Worm (Caenorhabditis elegans) whole organism, L4 larva: ENCODE results near the gene C23H5.11.
A peak's percentile ranks its signal among the peaks of the same experiment; 100 is the strongest.

Experiments used
- F49E8.2 ChIP-seq: sonication (generic microtip); optimal IDR thresholded peaks from 2 replicates; lab custom pipeline; 2016; ENCODE audit warnings: missing compliant biosample characterization, mild to moderate bottlenecking, missing genetic modification characterization, borderline replicate concordance
- T26A8.4 ChIP-seq: fragments of 200-800 bp; sonication (Bioruptor generic); IDR thresholded peaks from 2 replicates; pipeline ENCODE4 v1.3.6; 2022; ENCODE audit warnings: missing genetic modification characterization, missing compliant biosample characterization
- aha-1 ChIP-seq: fragments of 150-350 bp; peaks from one replicate; lab custom pipeline; 2014; ENCODE audit warnings: missing biosample characterization, missing genetic modification characterization
- aly-2 ChIP-seq: sonication (generic microtip); optimal IDR thresholded peaks from 2 replicates; lab custom pipeline; 2018; ENCODE audit warnings: missing biosample characterization, missing genetic modification characterization
- arid-1 ChIP-seq: fragments of 200-800 bp; sonication (Bioruptor generic); conservative IDR thresholded peaks from 2 replicates; pipeline ENCODE4 v1.3.6; 2022; ENCODE audit warnings: missing genetic modification reagents, missing genetic modification characterization, missing compliant biosample characterization
- ceh-20 ChIP-seq: fragments of 200-800 bp; sonication (Bioruptor generic); IDR thresholded peaks from 2 replicates; pipeline ENCODE4 v1.3.6; 2022; ENCODE audit warnings: missing genetic modification reagents, missing genetic modification characterization, missing compliant biosample characterization
- ceh-82 ChIP-seq: sonication (generic microtip); optimal IDR thresholded peaks from 2 replicates; lab custom pipeline; 2017; ENCODE audit warnings: missing biosample characterization, missing genetic modification characterization
- ces-1 ChIP-seq: fragments of 150-350 bp; sonication (generic microtip); optimal IDR thresholded peaks from 4 replicates; lab custom pipeline; 2014; ENCODE audit warnings: missing biosample characterization, missing genetic modification reagents, missing genetic modification characterization
- cey-2 ChIP-seq: sonication (generic microtip); optimal IDR thresholded peaks from 3 replicates; lab custom pipeline; 2017; ENCODE audit warnings: missing genetic modification characterization, mild to moderate bottlenecking, missing compliant biosample characterization, antibody characterized with exemption, borderline replicate concordance; ENCODE audit not compliant: insufficient read depth
- ctbp-1 ChIP-seq: fragments of 200-800 bp; sonication (Bioruptor generic); IDR thresholded peaks from 2 replicates; pipeline ENCODE4 v1.3.6; 2022; ENCODE audit warnings: missing genetic modification reagents, missing genetic modification characterization, missing compliant biosample characterization
- daf-12 ChIP-seq: fragments of 150-350 bp; optimal IDR thresholded peaks from 2 replicates; lab custom pipeline; 2014; ENCODE audit warnings: missing biosample characterization, missing genetic modification reagents, missing genetic modification characterization
- daf-16 ChIP-seq, 3 experiments: sonication (generic microtip); optimal IDR thresholded peaks; 2 replicates each; lab custom pipeline; 2016 to 2017; ENCODE audit warnings: missing genetic modification characterization in 3 of 3, missing genetic modification reagents in 3 of 3, mild to moderate bottlenecking in 2 of 3, missing compliant biosample characterization in 2 of 3, missing biosample characterization in 1 of 3, moderate library complexity in 1 of 3
- dmd-6 ChIP-seq: fragments of 200-800 bp; sonication (Bioruptor generic); IDR thresholded peaks from 2 replicates; pipeline ENCODE4 v1.3.6; 2022; ENCODE audit warnings: missing genetic modification reagents, missing genetic modification characterization, missing compliant biosample characterization
- dmd-8 ChIP-seq: fragments of 200-800 bp; sonication (Bioruptor generic); IDR thresholded peaks from 2 replicates; pipeline ENCODE4 v1.3.6; 2022; ENCODE audit warnings: missing genetic modification characterization, missing compliant biosample characterization
- jun-1 ChIP-seq: fragments of 150-350 bp; optimal IDR thresholded peaks from 2 replicates; lab custom pipeline; 2014; ENCODE audit warnings: missing biosample characterization, missing genetic modification reagents, missing genetic modification characterization
- lin-38 ChIP-seq: fragments of 200-800 bp; sonication (Bioruptor generic); IDR thresholded peaks from 2 replicates; pipeline ENCODE4 v1.3.6; 2022; ENCODE audit warnings: missing genetic modification reagents, missing genetic modification characterization, missing compliant biosample characterization
- lin-39 ChIP-seq: fragments of 150-350 bp; optimal IDR thresholded peaks from 2 replicates; lab custom pipeline; 2014; ENCODE audit warnings: missing biosample characterization, missing genetic modification reagents, missing genetic modification characterization
- madf-5 ChIP-seq, 2 experiments: fragments of 200-800 bp; sonication (Bioruptor generic); IDR thresholded peaks; 2 replicates each; pipeline ENCODE4 v1.3.6; 2022; ENCODE audit warnings: missing compliant biosample characterization in 2 of 2, missing genetic modification characterization in 2 of 2
- mdt-29 ChIP-seq: fragments of 200-800 bp; sonication (Bioruptor generic); IDR thresholded peaks from 2 replicates; pipeline ENCODE4 v1.3.6; 2022; ENCODE audit warnings: missing genetic modification reagents, missing genetic modification characterization, missing compliant biosample characterization
- mep-1 ChIP-seq: fragments of 150-350 bp; sonication (generic microtip); optimal IDR thresholded peaks from 3 replicates; lab custom pipeline; 2014; ENCODE audit warnings: missing biosample characterization, missing genetic modification characterization
- mes-2 ChIP-seq: sonication (generic microtip); optimal IDR thresholded peaks from 2 replicates; lab custom pipeline; 2016; ENCODE audit warnings: missing genotype, mild to moderate bottlenecking, missing genetic modification characterization, missing compliant biosample characterization; ENCODE audit not compliant: poor library complexity, severe bottlenecking
- mxl-2 ChIP-seq: fragments of 200-800 bp; sonication (Bioruptor generic); conservative IDR thresholded peaks from 2 replicates; pipeline ENCODE4 v1.3.6; 2022; ENCODE audit warnings: missing genetic modification reagents, missing genetic modification characterization, missing compliant biosample characterization
- nhr-10 ChIP-seq: fragments of 150-350 bp; optimal IDR thresholded peaks from 2 replicates; lab custom pipeline; 2014; ENCODE audit warnings: missing biosample characterization, missing genetic modification characterization
- nhr-102 ChIP-seq: sonication (generic microtip); optimal IDR thresholded peaks from 2 replicates; lab custom pipeline; 2016; ENCODE audit warnings: mild to moderate bottlenecking, missing genetic modification characterization, moderate library complexity, missing compliant biosample characterization
- nhr-111 ChIP-seq: fragments of 200-800 bp; sonication (Bioruptor generic); optimal IDR thresholded peaks from 2 replicates; lab custom pipeline; 2018; ENCODE audit warnings: mild to moderate bottlenecking, missing genetic modification characterization, missing compliant biosample characterization
- nhr-25 ChIP-seq: sonication (generic microtip); optimal IDR thresholded peaks from 2 replicates; lab custom pipeline; 2017; ENCODE audit warnings: missing genetic modification characterization, mild to moderate bottlenecking, missing compliant biosample characterization, antibody characterized with exemption, moderate library complexity, borderline replicate concordance; ENCODE audit not compliant: insufficient read depth
- pha-4 ChIP-seq, 2 experiments: fragments of 150-350 bp in 1 of 2; fragments of 200-800 bp in 1 of 2; sonication (Bioruptor generic) in 1 of 2; IDR thresholded peaks in 1 of 2; optimal IDR thresholded peaks in 1 of 2; 2 replicates each; pipeline versions ENCODE4 v1.3.6 to Lab custom; 2014 to 2022; ENCODE audit warnings: missing genetic modification characterization in 2 of 2, missing genetic modification reagents in 2 of 2, missing biosample characterization in 1 of 2, missing compliant biosample characterization in 1 of 2
- snpc-1.2 ChIP-seq: fragments of 200-800 bp; sonication (Bioruptor generic); IDR thresholded peaks from 2 replicates; pipeline ENCODE4 v1.3.6; 2022; ENCODE audit warnings: missing genetic modification reagents, missing genetic modification characterization, missing compliant biosample characterization
- snpc-4 ChIP-seq: fragments of 150-350 bp; optimal IDR thresholded peaks from 2 replicates; lab custom pipeline; 2014; ENCODE audit warnings: missing biosample characterization, missing genetic modification characterization
- unc-62 ChIP-seq, 3 experiments: fragments of 150-350 bp in 1 of 3; sonication (generic microtip); optimal IDR thresholded peaks in 2 of 3; peaks in 1 of 3; 1 replicate in 1 of 3; 2 replicates in 2 of 3; lab custom pipeline; 2014 to 2017; ENCODE audit warnings: missing biosample characterization in 3 of 3, missing genetic modification characterization in 3 of 3, missing genetic modification reagents in 3 of 3, missing genotype in 1 of 3
- vab-7 ChIP-seq: fragments of 200-800 bp; sonication (Bioruptor generic); IDR thresholded peaks from 2 replicates; pipeline ENCODE4 v1.3.6; 2022; ENCODE audit warnings: missing genetic modification reagents, missing genetic modification characterization, missing compliant biosample characterization
- zag-1 ChIP-seq: fragments of 150-350 bp; optimal IDR thresholded peaks from 2 replicates; lab custom pipeline; 2014; ENCODE audit warnings: missing biosample characterization, missing genetic modification characterization
- zfp-3 ChIP-seq: fragments of 200-800 bp; sonication (Bioruptor generic); conservative IDR thresholded peaks from 2 replicates; pipeline ENCODE4 v1.3.6; 2022; ENCODE audit warnings: missing genetic modification reagents, missing genetic modification characterization, missing compliant biosample characterization

The C23H5.11 gene

ce11 chrIV:2117268-2117667, 17.6 kb upstream of the C23H5.11 start:
- TF ChIP-seq ctbp-1 (GFP tag; lab: Robert Waterston, UW) (no peak), madf-5 (GFP tag; IDR thresholded peaks at IDR 0.05; lab: Robert Waterston, UW) (no peak), snpc-1.2 (GFP tag; lab: Robert Waterston, UW) (no peak), mep-1 (no peak), nhr-25 (tag; lab: Kevin White, UChicago) (no peak), mes-2 (tag; lab: Kevin White, UChicago) (no peak), jun-1 (tag; lab: Kevin White, UChicago) (no peak), pha-4 (GFP tag; IDR thresholded peaks at IDR 0.05; lab: Robert Waterston, UW) (no peak), pha-4 (tag; optimal IDR thresholded peaks at IDR 0.05; lab: Kevin White, UChicago) (no peak)

- TF ChIP-seq ces-1 (GFP tag; lab: Kevin White, UChicago): no peak
- peak; percentile 80 for TF ChIP-seq aha-1 (tag; lab: Kevin White, UChicago)
Observed at ce11 chrIV:2114337-2114736, 14.7 kb upstream of the C23H5.11 start, which contains the start of gene xbx-4. xbx-4 (plus strand) TSS chrIV:2114637.

DNA sequence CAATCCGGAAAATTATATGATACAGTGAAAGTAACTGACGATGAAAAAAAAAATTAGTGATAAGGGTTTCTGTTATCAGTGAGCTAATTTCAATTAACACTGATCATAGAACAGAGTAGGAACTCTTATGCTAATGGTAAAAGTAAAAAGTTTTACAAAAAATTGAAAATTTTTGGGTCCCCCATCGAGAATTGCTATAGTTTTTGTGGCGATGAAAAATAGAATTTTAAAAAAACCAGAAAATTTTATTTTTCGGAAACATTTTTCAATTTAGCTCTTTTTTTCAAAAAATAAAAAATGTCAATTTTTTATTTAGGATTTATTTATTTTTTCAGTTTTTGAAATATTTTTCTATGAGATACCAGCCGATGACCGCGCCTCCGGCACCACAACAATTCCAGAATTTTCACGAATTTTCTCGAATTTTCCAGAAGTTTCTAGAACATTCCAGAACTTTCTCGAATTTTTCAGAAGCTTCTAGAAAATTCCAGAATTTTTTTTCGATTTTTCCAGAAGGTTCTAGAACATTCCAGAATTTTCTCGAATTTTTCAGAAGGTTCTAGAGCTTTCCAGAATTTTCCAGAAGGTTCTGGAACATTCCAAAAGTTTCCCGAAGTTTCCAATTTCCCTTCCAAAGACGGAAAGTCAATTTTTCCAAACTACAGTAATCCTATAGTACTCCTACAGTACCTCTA, 13.8 kb upstream of the C23H5.11 start, which contains the start of gene C23H5.8:
TSS of gene C23H5.8 (minus strand) at position 51 of the 695 bp plus-strand sequence.
- TF ChIP-seq unc-62 (GFP tag; optimal IDR thresholded peaks at IDR 0.05 in 1 of 2; lab: Kevin White, UChicago) (no peak), unc-62 (tag; optimal IDR thresholded peaks at IDR 0.05; lab: Kevin White, UChicago) (no peak), ceh-82 (no peak), vab-7 (GFP tag; lab: Robert Waterston, UW) (no peak), mxl-2 (no peak), daf-12 (no peak), zag-1 (tag; lab: Kevin White, UChicago) (no peak), nhr-102 (tag; lab: Kevin White, UChicago) (no peak), zfp-3 (GFP tag; lab: Robert Waterston, UW) (no peak), nhr-25 (tag; lab: Kevin White, UChicago) (no peak), aly-2 (tag; lab: Kevin White, UChicago) (no peak), lin-39 (tag; lab: Kevin White, UChicago) (no peak), arid-1 (GFP tag; lab: Robert Waterston, UW) (no peak), daf-16 (GFP tag; optimal IDR thresholded peaks at IDR 0.05; lab: Kevin White, UChicago) (no peak), daf-16 (tag; optimal IDR thresholded peaks at IDR 0.05; lab: Kevin White, UChicago) (peak; percentile 35), snpc-4 (tag; lab: Kevin White, UChicago) (no peak), T26A8.4 (GFP tag; lab: Robert Waterston, UW) (no peak), cey-2 (tag; lab: Kevin White, UChicago) (no peak), nhr-111 (no peak), lin-38 (peak; percentile 6; the same call in 1 of the 2 replicates), dmd-6 (GFP tag; lab: Robert Waterston, UW) (no peak), mdt-29 (GFP tag; lab: Robert Waterston, UW) (peak; percentile 81), dmd-8 (GFP tag; lab: Robert Waterston, UW) (no peak), F49E8.2 (tag; lab: Kevin White, UChicago) (no peak), ceh-20 (GFP tag; lab: Robert Waterston, UW) (no peak), nhr-10 (tag; lab: Kevin White, UChicago) (no peak)
